Worm (Caenorhabditis elegans) whole organism, L4 larva: ENCODE data around the gene Y80D3A.8.

Experiments
- aha-1 ChIP-seq: fragments of 150-350 bp; peaks from one replicate; lab custom pipeline; 2014; ENCODE audit warnings: missing biosample characterization, missing genetic modification characterization
- dpl-1 ChIP-seq: fragments of 150-350 bp; optimal IDR thresholded peaks from 2 replicates; lab custom pipeline; 2014; ENCODE audit warnings: missing biosample characterization, missing genetic modification reagents, missing genetic modification characterization

DNA sequence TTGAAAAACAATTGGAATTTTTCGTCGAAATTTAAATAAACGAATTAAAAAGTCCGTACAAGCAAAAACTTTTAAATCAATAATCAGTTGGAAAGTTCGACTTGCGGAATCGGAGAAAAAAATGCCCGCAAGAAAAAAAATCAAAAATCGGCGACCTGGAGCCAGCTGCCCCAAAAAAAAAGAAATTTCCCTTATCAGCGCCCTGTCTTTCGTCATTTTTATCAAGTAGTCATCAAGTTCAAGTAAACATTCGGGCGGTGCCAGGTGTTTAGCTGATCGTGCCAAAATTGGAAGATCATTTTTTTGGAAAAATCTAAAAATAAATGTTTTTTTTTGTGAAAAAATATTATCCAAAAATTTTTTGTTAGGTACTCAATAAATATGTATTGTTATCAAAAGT, 37.9 kb downstream of the Y80D3A.8 start:
- TF ChIP-seq aha-1 (tag; lab: Kevin White, UChicago) (no peak), dpl-1 (GFP tag; lab: Kevin White, UChicago) (no peak)
